Fruit fly (Drosophila melanogaster) whole organism, embryonic: Measurements from ENCODE around the gene CG7991.

Experiments
- CG12769 ChIP-seq: fragments of 200-800 bp; sonication (Bioruptor generic); optimal IDR thresholded peaks from 2 replicates; lab custom pipeline; 2019; ENCODE audit warnings: missing biosample characterization, mild to moderate bottlenecking, missing genetic modification characterization, moderate library complexity
- CG15269 ChIP-seq: fragments of 200-800 bp; sonication (Bioruptor generic); optimal IDR thresholded peaks from 2 replicates; lab custom pipeline; 2018; ENCODE audit warnings: missing biosample characterization, mild to moderate bottlenecking, missing genetic modification characterization, moderate library complexity
- CG15514 ChIP-seq: fragments of 200-800 bp; sonication (Bioruptor generic); optimal IDR thresholded peaks from 3 replicates; lab custom pipeline; 2017; ENCODE audit warnings: missing biosample characterization, missing genetic modification characterization, mild to moderate bottlenecking, moderate library complexity, missing genetic modification reagents
- CG16863 ChIP-seq: fragments of 200-800 bp; sonication (Bioruptor generic); optimal IDR thresholded peaks from 3 replicates; lab custom pipeline; 2016; ENCODE audit warnings: missing biosample characterization, missing genetic modification characterization
- CG18764 ChIP-seq: fragments of 200-800 bp; sonication (Bioruptor generic); optimal IDR thresholded peaks from 3 replicates; lab custom pipeline; 2016; ENCODE audit warnings: missing biosample characterization, missing genetic modification characterization
- CG2199 ChIP-seq: fragments of 200-800 bp; sonication (Bioruptor generic); IDR thresholded peaks from 3 replicates; pipeline ENCODE4 v1.3.6; 2022; ENCODE audit warnings: missing biosample characterization, missing genetic modification characterization
- CG32532 ChIP-seq: fragments of 200-800 bp; sonication (Bioruptor generic); IDR thresholded peaks from 2 replicates; pipeline ENCODE4 v1.3.6; 2022; ENCODE audit warnings: missing biosample characterization, missing genetic modification characterization
- CG4328 ChIP-seq: fragments of 200-800 bp; sonication (Bioruptor generic); optimal IDR thresholded peaks from 3 replicates; lab custom pipeline; 2017; ENCODE audit warnings: missing biosample characterization, missing genetic modification reagents, missing genetic modification characterization
- CG5180 ChIP-seq: fragments of 200-800 bp; sonication (Bioruptor generic); optimal IDR thresholded peaks from 3 replicates; lab custom pipeline; 2017; ENCODE audit warnings: missing biosample characterization, missing genetic modification characterization, mild to moderate bottlenecking, moderate library complexity, missing genetic modification reagents
- CG6683 ChIP-seq: fragments of 200-800 bp; sonication (Bioruptor generic); optimal IDR thresholded peaks from 2 replicates; lab custom pipeline; 2017; ENCODE audit warnings: missing biosample characterization, mild to moderate bottlenecking, missing genetic modification characterization, missing genetic modification reagents
- CG8089 ChIP-seq: fragments of 200-800 bp; sonication (Bioruptor generic); optimal IDR thresholded peaks from 3 replicates; lab custom pipeline; 2016; ENCODE audit warnings: missing biosample characterization, missing genetic modification characterization
- CG8478 ChIP-seq: fragments of >200 bp; optimal IDR thresholded peaks from 2 replicates; lab custom pipeline; 2018
- CG9797 ChIP-seq: fragments of 200-800 bp; sonication (Bioruptor generic); optimal IDR thresholded peaks from 3 replicates; lab custom pipeline; 2018; ENCODE audit warnings: missing biosample characterization, mild to moderate bottlenecking, missing genetic modification characterization
- Chrac-16 ChIP-seq: fragments of 200-800 bp; sonication (Bioruptor generic); optimal IDR thresholded peaks from 3 replicates; lab custom pipeline; 2016; ENCODE audit warnings: missing biosample characterization, missing genetic modification characterization
- Dfd ChIP-seq, 2 experiments: fragments of >200 bp; optimal IDR thresholded peaks; 2 replicates each; lab custom pipeline; 2017; ENCODE audit warnings: missing biosample characterization in 2 of 2, missing genetic modification characterization in 2 of 2
- E2f2 ChIP-seq: fragments of 200-800 bp; sonication (Bioruptor generic); IDR thresholded peaks from 2 replicates; pipeline ENCODE4 v1.3.6; 2022; ENCODE audit warnings: missing biosample characterization, missing genetic modification characterization
- Ets65A ChIP-seq: fragments of 200-800 bp; sonication (Bioruptor generic); peaks from one replicate; lab custom pipeline; 2016; ENCODE audit warnings: missing biosample characterization, missing genetic modification characterization
- Ets97D ChIP-seq: fragments of 200-800 bp; sonication (Bioruptor generic); optimal IDR thresholded peaks from 3 replicates; lab custom pipeline; 2016; ENCODE audit warnings: missing biosample characterization, missing genetic modification characterization
- Hmx ChIP-seq: fragments of 200-800 bp; sonication (Bioruptor generic); optimal IDR thresholded peaks from 2 replicates; lab custom pipeline; 2016; ENCODE audit warnings: missing biosample characterization, missing genetic modification characterization
- Med ChIP-seq: fragments of 200-800 bp; sonication (Bioruptor generic); peaks from one replicate; lab custom pipeline; 2016; ENCODE audit warnings: missing biosample characterization, missing genetic modification characterization, mild to moderate bottlenecking, inconsistent platforms, moderate library complexity
- NK7.1 ChIP-seq: fragments of 200-800 bp; sonication (Bioruptor generic); optimal IDR thresholded peaks from 3 replicates; lab custom pipeline; 2016; ENCODE audit warnings: missing biosample characterization, missing genetic modification characterization
- Nf-YC ChIP-seq: fragments of 200-800 bp; optimal IDR thresholded peaks from 3 replicates; lab custom pipeline; 2019; ENCODE audit warnings: missing biosample characterization, mild to moderate bottlenecking, missing genetic modification characterization, moderate library complexity
- Rx ChIP-seq: fragments of 200-800 bp; sonication (Bioruptor generic); IDR thresholded peaks from 2 replicates; pipeline ENCODE4 v1.3.6; 2022; ENCODE audit warnings: missing biosample characterization, missing genetic modification characterization
- Sin3A ChIP-seq: fragments of >200 bp; optimal IDR thresholded peaks from 2 replicates; lab custom pipeline; 2018
- Trl ChIP-seq, 3 experiments: fragments of >200 bp in 2 of 3; fragments of 200-800 bp in 1 of 3; sonication (Bioruptor generic) in 1 of 3; optimal IDR thresholded peaks; 2 replicates in 1 of 3; 3 replicates in 2 of 3; lab custom pipeline; 2016 to 2017; ENCODE audit warnings: missing biosample characterization in 1 of 3, missing genetic modification characterization in 1 of 3
- YL-1 ChIP-seq: fragments of 200-800 bp; sonication (Bioruptor generic); optimal IDR thresholded peaks from 3 replicates; lab custom pipeline; 2017; ENCODE audit warnings: missing biosample characterization, mild to moderate bottlenecking, missing genetic modification characterization
- abd-A ChIP-seq: fragments of 200-800 bp; sonication (Bioruptor generic); optimal IDR thresholded peaks from 3 replicates; lab custom pipeline; 2019; ENCODE audit warnings: missing biosample characterization, mild to moderate bottlenecking, missing genetic modification characterization, moderate library complexity
- aop ChIP-seq: fragments of 200-800 bp; sonication (Bioruptor generic); IDR thresholded peaks from 2 replicates; pipeline ENCODE4 v1.3.6; 2022; ENCODE audit warnings: missing biosample characterization, missing genetic modification characterization
- chif ChIP-seq, 2 experiments: fragments of 200-800 bp; sonication (Bioruptor generic); optimal IDR thresholded peaks; 3 replicates each; lab custom pipeline; 2016; ENCODE audit warnings: missing biosample characterization in 2 of 2, missing genetic modification characterization in 2 of 2
- disco-r ChIP-seq: fragments of 200-800 bp; sonication (Bioruptor generic); optimal IDR thresholded peaks from 2 replicates; lab custom pipeline; 2016; ENCODE audit warnings: missing biosample characterization, missing genetic modification characterization
- gce ChIP-seq: fragments of 200-800 bp; sonication (Bioruptor generic); IDR thresholded peaks from 3 replicates; pipeline ENCODE4 v1.3.6; 2022; ENCODE audit warnings: missing biosample characterization, missing genetic modification characterization
- grn ChIP-seq: fragments of 200-800 bp; sonication (Bioruptor generic); optimal IDR thresholded peaks from 3 replicates; lab custom pipeline; 2017; ENCODE audit warnings: missing biosample characterization, missing genetic modification characterization
- gro ChIP-seq: fragments of 200-800 bp; sonication (Bioruptor generic); optimal IDR thresholded peaks from 2 replicates; lab custom pipeline; 2016; ENCODE audit warnings: missing biosample characterization, missing genetic modification characterization
- h ChIP-seq: fragments of >200 bp; optimal IDR thresholded peaks from 2 replicates; lab custom pipeline; 2017
- her ChIP-seq: fragments of 200-800 bp; sonication (Bioruptor generic); optimal IDR thresholded peaks from 2 replicates; lab custom pipeline; 2016; ENCODE audit warnings: missing biosample characterization, missing genetic modification characterization
- ken ChIP-seq: fragments of 200-800 bp; sonication (Bioruptor generic); IDR thresholded peaks from 3 replicates; pipeline ENCODE4 v1.3.6; 2022; ENCODE audit warnings: missing biosample characterization, missing genetic modification characterization
- oc ChIP-seq: fragments of 200-800 bp; sonication (Bioruptor generic); optimal IDR thresholded peaks from 2 replicates; lab custom pipeline; 2018; ENCODE audit warnings: missing biosample characterization, mild to moderate bottlenecking, missing genetic modification characterization, moderate library complexity
- onecut ChIP-seq: fragments of 200-800 bp; sonication (Bioruptor generic); IDR thresholded peaks from 2 replicates; pipeline ENCODE4 v1.3.6; 2022; ENCODE audit warnings: missing biosample characterization, missing genetic modification characterization
- otp ChIP-seq: fragments of 200-800 bp; sonication (Bioruptor generic); IDR thresholded peaks from 3 replicates; pipeline ENCODE4, ENCODE4 v1.3.6; 2022; ENCODE audit warnings: missing biosample characterization, missing genetic modification characterization
- ro ChIP-seq: fragments of 200-800 bp; sonication (Bioruptor generic); IDR thresholded peaks from 2 replicates; pipeline ENCODE4 v1.3.6; 2022; ENCODE audit warnings: missing biosample characterization, missing genetic modification characterization
- sd ChIP-seq: fragments of 200-800 bp; sonication (Bioruptor generic); optimal IDR thresholded peaks from 3 replicates; lab custom pipeline; 2018; ENCODE audit warnings: missing biosample characterization, mild to moderate bottlenecking, missing genetic modification characterization, moderate library complexity
- sim ChIP-seq: fragments of 200-800 bp; sonication (Bioruptor generic); IDR thresholded peaks from 2 replicates; pipeline ENCODE4 v1.3.6; 2022; ENCODE audit warnings: missing biosample characterization, missing genetic modification characterization
- sob ChIP-seq: fragments of 200-800 bp; sonication (Bioruptor generic); IDR thresholded peaks from 2 replicates; pipeline ENCODE4 v1.3.6; 2022; ENCODE audit warnings: missing biosample characterization, missing genetic modification characterization
- tgo ChIP-seq: fragments of 200-800 bp; sonication (Bioruptor generic); IDR thresholded peaks from 3 replicates; pipeline ENCODE4 v1.3.6; 2022; ENCODE audit warnings: missing biosample characterization, missing genetic modification characterization
- vvl ChIP-seq: fragments of 200-800 bp; sonication (Bioruptor generic); IDR thresholded peaks from 2 replicates; pipeline ENCODE4 v1.3.6; 2022; ENCODE audit warnings: missing biosample characterization, missing genetic modification characterization
- wor ChIP-seq: fragments of 200-800 bp; sonication (Bioruptor generic); IDR thresholded peaks from 2 replicates; pipeline ENCODE4 v1.3.6; 2022; ENCODE audit warnings: missing biosample characterization, missing genetic modification characterization

Gene CG7991

dm6 chr3L:1668504-1668903 lies 6.0 kb upstream of the CG7991 start, which contains the start of gene RpL23A (continued):
- TF ChIP-seq ken (GFP tag; lab: Robert Waterston, UW) = peak; percentile 98
- TF ChIP-seq ro = peak; percentile 73
- peak; percentile 64 for TF ChIP-seq wor (GFP tag; lab: Robert Waterston, UW)
- TF ChIP-seq disco-r (GFP tag; lab: Kevin White, UChicago) = peak; percentile 95
- peak; percentile 93 for TF ChIP-seq CG18764 (GFP tag; lab: Kevin White, UChicago)

- no peak for TF ChIP-seq sim (GFP tag; lab: Robert Waterston, UW)
- peak; percentile 4 for TF ChIP-seq CG8478 (lab: Kevin White, UChicago)
- peak; percentile 55 for TF ChIP-seq Med (GFP tag; lab: Kevin White, UChicago)
- TF ChIP-seq Rx (GFP tag; lab: Robert Waterston, UW) = no peak
Measured at dm6 chr3L:1670008-1670407, 4.5 kb upstream of the CG7991 start, which contains the start of gene RabX5. Gene RabX5, minus strand, starts transcription at chr3L:1670108.

dm6 chr3L:1672627-1673026 lies 1.9 kb upstream of the CG7991 start, which contains the start of gene CG13930:
Gene CG13930, minus strand, starts transcription at chr3L:1672727.
- TF ChIP-seq CG8089 (GFP tag; lab: Kevin White, UChicago) (no peak), Ets97D (GFP tag; lab: Kevin White, UChicago) (no peak), Ets65A (GFP tag; lab: Kevin White, UChicago) (peak; percentile 26), chif (GFP tag; optimal IDR thresholded peaks at IDR 0.05; lab: Kevin White, UChicago) (no peak), vvl (GFP tag; lab: Robert Waterston, UW) (no peak), gce (no peak)

dm6 chr3L:1675242-1675641 lies 733 bp downstream of the CG7991 start:
- TF ChIP-seq h = no peak
- TF ChIP-seq CG9797 (GFP tag; lab: Kevin White, UChicago) = no peak
- TF ChIP-seq Trl (optimal IDR thresholded peaks at IDR 0.05; lab: Kevin White, UChicago) = no peak
- no peak for TF ChIP-seq Trl (GFP tag; optimal IDR thresholded peaks at IDR 0.05; lab: Kevin White, UChicago)
- peak; percentile 67 for TF ChIP-seq onecut (GFP tag; lab: Robert Waterston, UW)
- peak; percentile 65 for TF ChIP-seq sd (tag; lab: Kevin White, UChicago)
- peak; percentile 74 for TF ChIP-seq grn (GFP tag; lab: Kevin White, UChicago)
- TF ChIP-seq oc (tag; lab: Kevin White, UChicago) = peak; percentile 37
- peak; percentile 78 for TF ChIP-seq abd-A (tag; lab: Kevin White, UChicago)
- TF ChIP-seq CG15269 (tag; lab: Kevin White, UChicago) = no peak
- peak; percentile 53 for TF ChIP-seq CG12769
- TF ChIP-seq Sin3A (lab: Kevin White, UChicago) = no peak
- no peak for TF ChIP-seq tgo
- TF ChIP-seq CG4328 (GFP tag; lab: Kevin White, UChicago) = no peak
- TF ChIP-seq vvl (GFP tag; lab: Robert Waterston, UW) = peak; percentile 76

- TF ChIP-seq Nf-YC (no peak), abd-A (tag; lab: Kevin White, UChicago) (peak; percentile 79), CG15514 (GFP tag; lab: Kevin White, UChicago) (no peak), CG15269 (tag; lab: Kevin White, UChicago) (no peak), sd (tag; lab: Kevin White, UChicago) (peak; percentile 50), CG16863 (GFP tag; lab: Kevin White, UChicago) (no peak), E2f2 (GFP tag; lab: Robert Waterston, UW) (no peak), CG2199 (GFP tag; lab: Robert Waterston, UW) (no peak), aop (GFP tag; lab: Robert Waterston, UW) (no peak), CG32532 (GFP tag; lab: Robert Waterston, UW) (no peak), otp (no peak), grn (GFP tag; lab: Kevin White, UChicago) (peak; percentile 46), Hmx (no peak), Dfd (GFP tag; optimal IDR thresholded peaks at IDR 0.05; lab: Kevin White, UChicago) (no peak), her (GFP tag; lab: Kevin White, UChicago) (no peak), NK7.1 (GFP tag; lab: Kevin White, UChicago) (no peak), CG6683 (GFP tag; lab: Kevin White, UChicago) (no peak), sob (GFP tag; lab: Robert Waterston, UW) (no peak), CG5180 (GFP tag; lab: Kevin White, UChicago) (no peak), gro (GFP tag; lab: Kevin White, UChicago) (no peak), YL-1 (no peak), Chrac-16 (GFP tag; lab: Kevin White, UChicago) (no peak)
Measured at dm6 chr3L:1676222-1676621, 1.7 kb downstream of the CG7991 start.
